Worm (Caenorhabditis elegans) whole organism, L2 larva: ENCODE data around the gene Y47D7A.18.

Experiments
- ZK546.5 ChIP-seq: sonication (generic microtip); optimal IDR thresholded peaks from 2 replicates; lab custom pipeline; 2017; ENCODE audit warnings: missing biosample characterization, missing genetic modification characterization
- aly-2 ChIP-seq: fragments of 150-350 bp; optimal IDR thresholded peaks from 2 replicates; lab custom pipeline; 2014; ENCODE audit warnings: missing biosample characterization, missing genetic modification characterization
- ceh-82 ChIP-seq: fragments of 150-350 bp; optimal IDR thresholded peaks from 2 replicates; lab custom pipeline; 2014; ENCODE audit warnings: missing biosample characterization, missing genetic modification characterization
- elt-1 ChIP-seq: fragments of 150-350 bp; optimal IDR thresholded peaks from 2 replicates; lab custom pipeline; 2014; ENCODE audit warnings: missing biosample characterization, missing genetic modification characterization
- lsy-2 ChIP-seq, 2 experiments: fragments of 150-350 bp in 1 of 2; sonication (generic microtip) in 1 of 2; optimal IDR thresholded peaks; 2 replicates each; lab custom pipeline; 2014 to 2017; ENCODE audit warnings: missing biosample characterization in 2 of 2, missing genetic modification characterization in 2 of 2
- nhr-11 ChIP-seq: fragments of 150-350 bp; optimal IDR thresholded peaks from 2 replicates; lab custom pipeline; 2014; ENCODE audit warnings: missing biosample characterization, missing genetic modification characterization
- nhr-237 ChIP-seq: fragments of 150-350 bp; optimal IDR thresholded peaks from 2 replicates; lab custom pipeline; 2014; ENCODE audit warnings: missing biosample characterization, missing genetic modification characterization
- peb-1 ChIP-seq: fragments of 150-350 bp; optimal IDR thresholded peaks from 2 replicates; lab custom pipeline; 2014; ENCODE audit warnings: missing biosample characterization, missing genetic modification characterization
- sem-4 ChIP-seq: fragments of 150-350 bp; optimal IDR thresholded peaks from 2 replicates; lab custom pipeline; 2014; ENCODE audit warnings: missing biosample characterization, missing genetic modification reagents, missing genetic modification characterization
- snpc-4 ChIP-seq: fragments of 150-350 bp; optimal IDR thresholded peaks from 2 replicates; lab custom pipeline; 2014; ENCODE audit warnings: missing biosample characterization, missing genetic modification characterization
- unc-39 ChIP-seq: fragments of 150-350 bp; optimal IDR thresholded peaks from 2 replicates; lab custom pipeline; 2014; ENCODE audit warnings: missing biosample characterization, missing genetic modification characterization
- unc-62 ChIP-seq: fragments of 150-350 bp; optimal IDR thresholded peaks from 2 replicates; lab custom pipeline; 2014; ENCODE audit warnings: missing biosample characterization, missing genetic modification reagents, missing genetic modification characterization

ce11 chrV:4429576-4429975 is 13.0 kb upstream of the Y47D7A.18 start, which contains the start of gene Y47D7A.12:
- TF ChIP-seq unc-62 (GFP tag; lab: Kevin White, UChicago), result no peak
- no peak for TF ChIP-seq unc-39 (tag; lab: Kevin White, UChicago)
- no peak for TF ChIP-seq sem-4 (tag; lab: Kevin White, UChicago)
- TF ChIP-seq elt-1, result no peak
- TF ChIP-seq ceh-82 (tag; lab: Kevin White, UChicago), result no peak
- TF ChIP-seq snpc-4 (tag; lab: Kevin White, UChicago), result no peak
- TF ChIP-seq lsy-2 (tag; optimal IDR thresholded peaks at IDR 0.05; lab: Kevin White, UChicago), result no peak
- TF ChIP-seq peb-1 (tag; lab: Kevin White, UChicago), result no peak
- TF ChIP-seq nhr-11 (tag; lab: Kevin White, UChicago), result no peak
- TF ChIP-seq nhr-237, result no peak
- TF ChIP-seq aly-2 (tag; lab: Kevin White, UChicago), result no peak
- TF ChIP-seq ZK546.5 (tag; lab: Kevin White, UChicago), result no peak
